Fruit fly (Drosophila melanogaster): ENCODE measurements around the gene Sam-S.

DNA sequence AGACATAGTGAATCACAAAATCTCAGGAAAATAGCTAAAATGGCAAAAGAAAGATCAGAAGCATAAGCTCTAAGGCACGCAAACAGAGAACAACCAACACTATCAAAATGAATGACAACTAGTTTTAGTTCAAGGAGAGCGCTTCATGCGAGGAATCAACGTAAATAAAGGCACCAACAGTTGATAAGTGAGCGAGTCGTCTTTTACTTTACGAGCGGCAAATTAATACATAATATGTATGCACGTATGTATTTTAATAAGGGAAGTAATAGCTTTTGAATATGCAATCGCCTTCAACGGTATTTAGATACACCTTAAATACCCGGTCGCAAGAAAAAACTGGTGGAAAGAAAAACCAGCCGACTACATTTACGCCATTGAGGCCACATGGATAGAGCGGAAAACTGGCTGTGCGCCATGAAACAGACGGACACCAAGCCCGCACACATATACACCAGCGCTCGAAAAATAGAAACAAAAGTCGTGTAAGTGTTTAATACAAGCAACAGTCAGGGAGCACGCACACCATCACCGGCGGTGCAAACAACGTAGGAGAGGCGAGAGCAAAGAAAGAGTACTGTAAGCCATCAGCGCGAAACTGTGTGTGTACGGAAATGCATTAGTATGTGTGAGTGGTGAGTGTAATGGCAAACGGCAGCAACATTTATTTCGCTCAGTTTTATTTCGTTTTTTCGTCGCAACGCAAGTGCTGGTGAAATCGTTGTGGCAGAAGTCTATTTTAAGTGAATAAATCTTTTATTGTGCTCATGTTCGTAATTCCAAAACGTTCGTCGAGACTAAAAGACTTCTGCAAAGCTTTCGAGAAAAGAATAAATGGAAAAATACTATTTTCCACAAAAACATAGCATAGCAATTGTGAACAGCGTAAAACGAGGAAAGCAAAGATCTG lies 40.1 kb upstream of the Sam-S start, which contains the start of gene dbr:
- TF ChIP-seq CTCF (optimal IDR thresholded peaks at IDR 0.05) (no peak), CG8478 (optimal IDR thresholded peaks at IDR 0.05) (no peak)
